Worm (Caenorhabditis elegans): ENCODE measurements around the gene F26G1.1.

ce11 chrII:4786181-4786580 lies 5.2 kb upstream of the F26G1.1 start, which contains the start of gene msp-3:
- no peak for TF ChIP-seq tbx-11 (GFP tag; IDR thresholded peaks at IDR 0.05)
- no peak for TF ChIP-seq ama-1 (optimal IDR thresholded peaks at IDR 0.05)
- TF ChIP-seq aly-1 (tag; optimal IDR thresholded peaks at IDR 0.05) = no peak
- TF ChIP-seq ets-7 (tag; optimal IDR thresholded peaks at IDR 0.05) = no peak
